Fruit fly (Drosophila melanogaster): Measurements from ENCODE around the gene Med.

Med gene

dm6 chr3R:31566738-31567137, 44.1 kb upstream of the Med start (continued):
- TF ChIP-seq Asciz (GFP tag; optimal IDR thresholded peaks at IDR 0.05): peak; percentile 11
- no peak for TF ChIP-seq NFAT (GFP tag; IDR thresholded peaks at IDR 0.05)
- no peak for TF ChIP-seq gt (GFP tag; IDR thresholded peaks at IDR 0.05)
- TF ChIP-seq sna (GFP tag; IDR thresholded peaks at IDR 0.05; ENCODE audit: partially characterized antibody): no peak
- peak; percentile 53 for TF ChIP-seq CG12391 (tag; optimal IDR thresholded peaks at IDR 0.05)
- peak; percentile 27 for TF ChIP-seq Xbp1 (GFP tag; optimal IDR thresholded peaks at IDR 0.05)
- TF ChIP-seq ttk (GFP tag; IDR thresholded peaks at IDR 0.05): peak; percentile 56; the same call in 1 of the 2 replicates
- TF ChIP-seq Opbp (GFP tag; IDR thresholded peaks at IDR 0.05; ENCODE audit: partially characterized antibody): no peak
- no peak for TF ChIP-seq CG30403 (GFP tag; optimal IDR thresholded peaks at IDR 0.05)
- TF ChIP-seq CG32532 (GFP tag; IDR thresholded peaks at IDR 0.05): no peak
- no peak for TF ChIP-seq CG8089 (GFP tag; optimal IDR thresholded peaks at IDR 0.05)
- TF ChIP-seq row (GFP tag; IDR thresholded peaks at IDR 0.05): peak; percentile 70
- TF ChIP-seq Jarid2 (GFP tag; optimal IDR thresholded peaks at IDR 0.05): no peak
- no peak for TF ChIP-seq p53 (GFP tag; optimal IDR thresholded peaks at IDR 0.05)
- TF ChIP-seq stwl (tag; optimal IDR thresholded peaks at IDR 0.05): no peak
- peak; percentile 20 for TF ChIP-seq Ets97D (GFP tag; optimal IDR thresholded peaks at IDR 0.05)
- TF ChIP-seq usp (GFP tag; optimal IDR thresholded peaks at IDR 0.05): no peak
- TF ChIP-seq hth (optimal IDR thresholded peaks at IDR 0.05): no peak
- peak; percentile 55 for TF ChIP-seq CG17829 (tag; optimal IDR thresholded peaks at IDR 0.05)
- TF ChIP-seq CG9817 (tag; optimal IDR thresholded peaks at IDR 0.05): no peak
- peak; percentile 60 for TF ChIP-seq Ssrp (tag; optimal IDR thresholded peaks at IDR 0.05)
- no peak for TF ChIP-seq Lhr (GFP tag; optimal IDR thresholded peaks at IDR 0.05)
- TF ChIP-seq slp2 (GFP tag; optimal IDR thresholded peaks at IDR 0.05): no peak
- no peak for TF ChIP-seq CG6175 (GFP tag; IDR thresholded peaks at IDR 0.05)
- peak; percentile 24 for TF ChIP-seq CG9609 (GFP tag; optimal IDR thresholded peaks at IDR 0.05)
- peak; percentile 38; the same call in 1 of the 3 replicates for TF ChIP-seq H15 (GFP tag; IDR thresholded peaks at IDR 0.05)
- TF ChIP-seq eve (GFP tag; optimal IDR thresholded peaks at IDR 0.05): no peak
- peak; percentile 8 for TF ChIP-seq jing (GFP tag; optimal IDR thresholded peaks at IDR 0.05)
- 0 out of 3 replicates have a peak, but pooled peaks have one; percentile 51 for TF ChIP-seq so (GFP tag; IDR thresholded peaks at IDR 0.05)
- TF ChIP-seq Deaf1 (tag; optimal IDR thresholded peaks at IDR 0.05): no peak
- TF ChIP-seq Hr39 (optimal IDR thresholded peaks at IDR 0.05): no peak
- no peak for TF ChIP-seq Chrac-16 (GFP tag; optimal IDR thresholded peaks at IDR 0.05)
- no peak for TF ChIP-seq CG10147 (GFP tag; optimal IDR thresholded peaks at IDR 0.05)
- peak; percentile 67 for TF ChIP-seq CG1603 (tag; optimal IDR thresholded peaks at IDR 0.05)
- TF ChIP-seq chn (GFP tag; optimal IDR thresholded peaks at IDR 0.05): peak; percentile 49
- TF ChIP-seq stc (GFP tag; IDR thresholded peaks at IDR 0.05): peak; percentile 43; the same call in 1 of the 2 replicates
- no peak for TF ChIP-seq sc (optimal IDR thresholded peaks at IDR 0.05)
- TF ChIP-seq sc (GFP tag; optimal IDR thresholded peaks at IDR 0.05): no peak
- no peak for TF ChIP-seq CG16779 (GFP tag; IDR thresholded peaks at IDR 0.05)
- TF ChIP-seq CG7556 (GFP tag; optimal IDR thresholded peaks at IDR 0.05): peak; percentile 35
- TF ChIP-seq ERR (GFP tag; optimal IDR thresholded peaks at IDR 0.05): no peak
- peak; percentile 73 for TF ChIP-seq Abd-B (GFP tag; optimal IDR thresholded peaks at IDR 0.05)
- no peak for TF ChIP-seq cad (GFP tag; optimal IDR thresholded peaks at IDR 0.05)
- TF ChIP-seq CG16813 (GFP tag; IDR thresholded peaks at IDR 0.05; ENCODE audit: partially characterized antibody): no peak
- no peak for TF ChIP-seq BtbVII (GFP tag; optimal IDR thresholded peaks at IDR 0.05)
- TF ChIP-seq CG8765 (GFP tag; IDR thresholded peaks at IDR 0.05): no peak; the same call in 1 of the 2 replicates
- TF ChIP-seq CG18619 (GFP tag; optimal IDR thresholded peaks at IDR 0.05): no peak
- TF ChIP-seq CG11696 (GFP tag; IDR thresholded peaks at IDR 0.05): no peak
- TF ChIP-seq CG10267 (tag; optimal IDR thresholded peaks at IDR 0.05): peak; percentile 44
- TF ChIP-seq NC2α (GFP tag; optimal IDR thresholded peaks at IDR 0.05): no peak
- peak; percentile 49 for TF ChIP-seq gsb-n (tag; optimal IDR thresholded peaks at IDR 0.05)
- TF ChIP-seq CG10209 (GFP tag; optimal IDR thresholded peaks at IDR 0.05): peak; percentile 8
- TF ChIP-seq Dad (GFP tag; optimal IDR thresholded peaks at IDR 0.05): peak; percentile 8
